Worm (Caenorhabditis elegans): ENCODE measurements around the gene F44F4.3.

Gene F44F4.3

ce11 chrII:10885868-10886514 lies at the start of gene F44F4.3:
F44F4.3 (minus strand) TSS chrII:10885918.
- no peak for TF ChIP-seq F49E8.2 (tag; optimal IDR thresholded peaks at IDR 0.05; ENCODE audit: borderline replicate concordance)
- TF ChIP-seq nhr-42 (GFP tag; IDR thresholded peaks at IDR 0.05), result no peak
- no peak for TF ChIP-seq fkh-10 (GFP tag; optimal IDR thresholded peaks at IDR 0.05)
- TF ChIP-seq nhr-11 (tag; optimal IDR thresholded peaks at IDR 0.05), result no peak
- TF ChIP-seq cey-2 (tag; optimal IDR thresholded peaks at IDR 0.05; ENCODE audit: borderline replicate concordance, insufficient read depth), result no peak
- no peak for TF ChIP-seq pqm-1 (tag; optimal IDR thresholded peaks at IDR 0.05)
- no peak for TF ChIP-seq D1046.2 (GFP tag; IDR thresholded peaks at IDR 0.05)
- no peak for TF ChIP-seq lin-38 (GFP tag; IDR thresholded peaks at IDR 0.05)
- no peak for TF ChIP-seq zip-2 (tag; optimal IDR thresholded peaks at IDR 0.05)
- TF ChIP-seq hlh-30 (tag; optimal IDR thresholded peaks at IDR 0.05; ENCODE audit: insufficient read depth), result peak; percentile 14
- TF ChIP-seq lim-7 (GFP tag; IDR thresholded peaks at IDR 0.05), result no peak
- TF ChIP-seq mes-2 (tag; optimal IDR thresholded peaks at IDR 0.05; ENCODE audit: poor library complexity, severe bottlenecking), result no peak
- peak; percentile 52 for TF ChIP-seq aha-1 (tag)
- no peak for TF ChIP-seq T26A8.4 (GFP tag; IDR thresholded peaks at IDR 0.05)
- TF ChIP-seq nhr-28 (tag; optimal IDR thresholded peaks at IDR 0.05), result peak; percentile 3
- TF ChIP-seq nhr-237 (tag; optimal IDR thresholded peaks at IDR 0.05), result no peak

- TF ChIP-seq nhr-48 (tag; optimal IDR thresholded peaks at IDR 0.05) (no peak), lin-39 (tag; optimal IDR thresholded peaks at IDR 0.05) (no peak), Y48G9A.11 (GFP tag; IDR thresholded peaks at IDR 0.05) (peak; percentile 69), spr-3 (GFP tag; optimal IDR thresholded peaks at IDR 0.05) (no peak), ztf-7 (tag; optimal IDR thresholded peaks at IDR 0.05) (no peak), mep-1 (tag; optimal IDR thresholded peaks at IDR 0.05) (no peak), nhr-77 (tag; optimal IDR thresholded peaks at IDR 0.05) (no peak), ceh-82 (tag; optimal IDR thresholded peaks at IDR 0.05) (no peak), ztf-11 (tag; optimal IDR thresholded peaks at IDR 0.05) (no peak), F44E2.7 (GFP tag; IDR thresholded peaks at IDR 0.05) (no peak), unc-39 (tag; optimal IDR thresholded peaks at IDR 0.05) (no peak), jun-1 (tag; optimal IDR thresholded peaks at IDR 0.05) (no peak), ZK337.2 (GFP tag; IDR thresholded peaks at IDR 0.05) (no peak), lin-29 (GFP tag; IDR thresholded peaks at IDR 0.05) (no peak), F49E8.2 (tag; optimal IDR thresholded peaks at IDR 0.05; ENCODE audit: borderline replicate concordance) (peak; percentile 81), nhr-76 (tag; optimal IDR thresholded peaks at IDR 0.05) (no peak), cey-2 (tag; optimal IDR thresholded peaks at IDR 0.05; ENCODE audit: borderline replicate concordance, insufficient read depth) (no peak), nhr-42 (GFP tag; IDR thresholded peaks at IDR 0.05) (no peak), T20F7.1 (GFP tag; optimal IDR thresholded peaks at IDR 0.05) (no peak), daf-19 (GFP tag; conservative IDR thresholded peaks at IDR 0.05) (no peak), hlh-30 (tag; optimal IDR thresholded peaks at IDR 0.05; ENCODE audit: insufficient read depth) (no peak), zag-1 (tag; optimal IDR thresholded peaks at IDR 0.05) (no peak), ceh-32 (tag; optimal IDR thresholded peaks at IDR 0.05; ENCODE audit: poor library complexity) (no peak), daf-8 (GFP tag; IDR thresholded peaks at IDR 0.05) (no peak), dmd-8 (GFP tag; IDR thresholded peaks at IDR 0.05) (no peak), daf-16 (GFP tag; optimal IDR thresholded peaks at IDR 0.05) (no peak), daf-16 (tag; optimal IDR thresholded peaks at IDR 0.05) (no peak), madf-9 (GFP tag; conservative IDR thresholded peaks at IDR 0.05) (no peak), saeg-2 (GFP tag; IDR thresholded peaks at IDR 0.05) (no peak), nhr-41 (GFP tag; IDR thresholded peaks at IDR 0.05) (no peak), mdl-1 (tag; optimal IDR thresholded peaks at IDR 0.05) (no peak), attf-4 (tag; optimal IDR thresholded peaks at IDR 0.05) (no peak), zfp-2 (tag; optimal IDR thresholded peaks at IDR 0.05) (no peak), hif-1 (tag; optimal IDR thresholded peaks at IDR 0.05) (no peak), nhr-10 (tag; optimal IDR thresholded peaks at IDR 0.05) (no peak), unc-130 (GFP tag; optimal IDR thresholded peaks at IDR 0.05) (peak; percentile 68), arid-1 (GFP tag; conservative IDR thresholded peaks at IDR 0.05) (0 out of 2 replicates have a peak, but pooled peaks have one; percentile 36), php-3 (GFP tag; IDR thresholded peaks at IDR 0.05) (no peak), tag-97 (GFP tag; IDR thresholded peaks at IDR 0.05) (no peak)
Observed at ce11 chrII:10935336-10935735, 49.6 kb upstream of the F44F4.3 start.
